Worm (Caenorhabditis elegans): Measurements from ENCODE around the gene F33G12.3.

The F33G12.3 gene

ce11 chrII:5049249-5049648 is 15.4 kb upstream of the F33G12.3 start (continued):
- TF ChIP-seq unc-62 (GFP tag; optimal IDR thresholded peaks at IDR 0.05) (no peak), nhr-85 (tag) (peak; percentile 77), ceh-63 (GFP tag; optimal IDR thresholded peaks at IDR 0.05) (no peak), zip-4 (GFP tag; optimal IDR thresholded peaks at IDR 0.05) (no peak), ama-1 (optimal IDR thresholded peaks at IDR 0.05) (no peak), unc-86 (tag; optimal IDR thresholded peaks at IDR 0.05) (no peak), sptf-1 (tag; optimal IDR thresholded peaks at IDR 0.05) (no peak), nhr-71 (tag; optimal IDR thresholded peaks at IDR 0.05) (no peak), aha-1 (tag; optimal IDR thresholded peaks at IDR 0.05) (no peak), Y116A8C.19 (tag; optimal IDR thresholded peaks at IDR 0.05; ENCODE audit: borderline replicate concordance) (no peak), aly-2 (tag; optimal IDR thresholded peaks at IDR 0.05) (no peak), tbx-2 (tag; optimal IDR thresholded peaks at IDR 0.05) (peak; percentile 34), ceh-88 (GFP tag; IDR thresholded peaks at IDR 0.05) (no peak), swsn-7 (tag; optimal IDR thresholded peaks at IDR 0.05) (no peak), hlh-17 (GFP tag; optimal IDR thresholded peaks at IDR 0.05; ENCODE audit: borderline replicate concordance) (no peak), nhr-76 (tag; optimal IDR thresholded peaks at IDR 0.05) (no peak), F16B12.6 (tag; optimal IDR thresholded peaks at IDR 0.05) (no peak), nhr-237 (tag; optimal IDR thresholded peaks at IDR 0.05) (no peak), nhr-90 (tag; optimal IDR thresholded peaks at IDR 0.05; ENCODE audit: poor library complexity) (peak; percentile 10), lin-15B (tag; optimal IDR thresholded peaks at IDR 0.05) (no peak), ces-1 (GFP tag; optimal IDR thresholded peaks at IDR 0.05) (no peak), elt-2 (tag; optimal IDR thresholded peaks at IDR 0.05) (no peak), sup-37 (GFP tag; optimal IDR thresholded peaks at IDR 0.05) (no peak), unc-130 (tag; optimal IDR thresholded peaks at IDR 0.05) (no peak), lin-35 (GFP tag; optimal IDR thresholded peaks at IDR 0.05) (peak in 1 of 2 experiments; percentile 15), efl-1 (optimal IDR thresholded peaks at IDR 0.05) (no peak), efl-1 (GFP tag; optimal IDR thresholded peaks at IDR 0.05 in 1 of 2) (no peak), nhr-20 (tag; optimal IDR thresholded peaks at IDR 0.05) (peak; percentile 38), ets-5 (GFP tag; IDR thresholded peaks at IDR 0.05) (no peak), dpl-1 (GFP tag; optimal IDR thresholded peaks at IDR 0.05) (no peak), pax-3 (tag; optimal IDR thresholded peaks at IDR 0.05) (no peak), mep-1 (tag; optimal IDR thresholded peaks at IDR 0.05) (peak; percentile 16), grh-1 (GFP tag; IDR thresholded peaks at IDR 0.05) (peak; percentile 48), dsc-1 (tag; optimal IDR thresholded peaks at IDR 0.05) (no peak), lin-13 (GFP tag; optimal IDR thresholded peaks at IDR 0.05) (no peak), unc-30 (tag; optimal IDR thresholded peaks at IDR 0.05) (no peak), ceh-8 (GFP tag; optimal IDR thresholded peaks at IDR 0.05) (no peak), hlh-4 (tag; optimal IDR thresholded peaks at IDR 0.05) (no peak), mdl-1 (tag; optimal IDR thresholded peaks at IDR 0.05) (no peak), fkh-4 (tag; optimal IDR thresholded peaks at IDR 0.05; ENCODE audit: borderline replicate concordance) (no peak), mab-9 (GFP tag; IDR thresholded peaks at IDR 0.05) (no peak), egl-27 (tag; optimal IDR thresholded peaks at IDR 0.05) (no peak)

- no peak for TF ChIP-seq ces-1 (GFP tag; optimal IDR thresholded peaks at IDR 0.05)
- TF ChIP-seq mef-2 (tag; optimal IDR thresholded peaks at IDR 0.05) = no peak
- TF ChIP-seq nhr-77 (tag; optimal IDR thresholded peaks at IDR 0.05) = no peak
- no peak for TF ChIP-seq hlh-17 (GFP tag; optimal IDR thresholded peaks at IDR 0.05; ENCODE audit: borderline replicate concordance)
- no peak for TF ChIP-seq ceh-63 (GFP tag; optimal IDR thresholded peaks at IDR 0.05)
- no peak for TF ChIP-seq sox-4 (tag; optimal IDR thresholded peaks at IDR 0.05)
- TF ChIP-seq ceh-88 (GFP tag; IDR thresholded peaks at IDR 0.05) = no peak
- no peak for TF ChIP-seq sptf-1 (tag; optimal IDR thresholded peaks at IDR 0.05)
- TF ChIP-seq lin-15B (tag; optimal IDR thresholded peaks at IDR 0.05) = no peak
- TF ChIP-seq lin-14 (GFP tag; optimal IDR thresholded peaks at IDR 0.05) = peak; percentile 59
- TF ChIP-seq pax-3 (tag; optimal IDR thresholded peaks at IDR 0.05) = no peak
- TF ChIP-seq nhr-28 (tag; optimal IDR thresholded peaks at IDR 0.05) = no peak
- TF ChIP-seq nhr-85 (tag) = peak; percentile 71
- TF ChIP-seq zag-1 (tag; optimal IDR thresholded peaks at IDR 0.05) = no peak
- TF ChIP-seq alr-1 (tag; optimal IDR thresholded peaks at IDR 0.05; ENCODE audit: borderline replicate concordance) = no peak
- peak; percentile 4 for TF ChIP-seq mep-1 (tag; optimal IDR thresholded peaks at IDR 0.05)
- no peak for TF ChIP-seq dpl-1 (GFP tag; optimal IDR thresholded peaks at IDR 0.05)
- TF ChIP-seq nhr-84 (tag; optimal IDR thresholded peaks at IDR 0.05) = no peak
- TF ChIP-seq jun-1 (tag; optimal IDR thresholded peaks at IDR 0.05) = no peak
- no peak for TF ChIP-seq unc-130 (tag; optimal IDR thresholded peaks at IDR 0.05)
- TF ChIP-seq swsn-7 (tag; optimal IDR thresholded peaks at IDR 0.05) = no peak
- peak; percentile 12 for TF ChIP-seq blmp-1 (tag; optimal IDR thresholded peaks at IDR 0.05)
Measured at ce11 chrII:5048185-5048795, 14.5 kb upstream of the F33G12.3 start.

Measured in whole organism, L1 larva.